Fruit fly (Drosophila melanogaster) Kc167 (cell line): ENCODE measurements around the gene Imp.

Experiments
- Myc ChIP-seq: fragments of >200 bp; optimal IDR thresholded peaks from 2 replicates; lab custom pipeline; 2017; ENCODE audit warnings: missing external identifiers
- Sin3A ChIP-seq: fragments of >200 bp; optimal IDR thresholded peaks from 2 replicates; lab custom pipeline; 2018; ENCODE audit warnings: missing external identifiers
- h ChIP-seq: fragments of >200 bp; optimal IDR thresholded peaks from 3 replicates; lab custom pipeline; 2018; ENCODE audit warnings: missing external identifiers
- insv ChIP-seq: fragments of >200 bp; optimal IDR thresholded peaks from 3 replicates; lab custom pipeline; 2018; ENCODE audit warnings: missing external identifiers
- psq ChIP-seq: fragments of >200 bp; optimal IDR thresholded peaks from 2 replicates; lab custom pipeline; 2017; ENCODE audit warnings: missing external identifiers
- ttk ChIP-seq: sonication (Bioruptor generic); optimal IDR thresholded peaks from 2 replicates; lab custom pipeline; 2017; ENCODE audit warnings: missing external identifiers

The Imp gene

DNA sequence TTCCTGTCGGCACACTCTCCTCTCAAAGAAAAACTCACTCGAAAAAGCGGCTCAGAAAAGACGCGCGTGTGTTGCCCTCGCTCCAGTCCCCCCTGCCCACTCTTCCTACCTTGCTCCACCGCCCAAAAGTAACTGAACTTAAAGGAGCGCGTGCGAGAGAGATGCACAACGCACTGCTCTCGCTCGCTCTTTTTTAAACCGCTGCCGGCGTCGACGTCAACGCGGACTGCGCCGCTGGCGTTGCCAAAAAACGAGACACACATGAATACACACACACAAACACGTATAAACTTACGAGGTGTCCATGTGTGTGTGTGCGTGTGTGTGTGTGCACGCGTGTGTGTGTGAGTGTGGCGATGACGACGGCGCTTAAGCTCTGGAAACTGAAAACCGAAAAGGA is 7.2 kb downstream of the Imp start:
- TF ChIP-seq Sin3A (lab: Kevin White, UChicago) (no peak), psq (lab: Kevin White, UChicago) (no peak), Myc (lab: Kevin White, UChicago) (no peak), h (lab: Kevin White, UChicago) (no peak), ttk (lab: Kevin White, UChicago) (no peak), insv (no peak)

- TF ChIP-seq psq (lab: Kevin White, UChicago) (peak; percentile 41), insv (no peak)
Measured at dm6 chrX:10815511-10816080, 8.5 kb downstream of the Imp start.

DNA sequence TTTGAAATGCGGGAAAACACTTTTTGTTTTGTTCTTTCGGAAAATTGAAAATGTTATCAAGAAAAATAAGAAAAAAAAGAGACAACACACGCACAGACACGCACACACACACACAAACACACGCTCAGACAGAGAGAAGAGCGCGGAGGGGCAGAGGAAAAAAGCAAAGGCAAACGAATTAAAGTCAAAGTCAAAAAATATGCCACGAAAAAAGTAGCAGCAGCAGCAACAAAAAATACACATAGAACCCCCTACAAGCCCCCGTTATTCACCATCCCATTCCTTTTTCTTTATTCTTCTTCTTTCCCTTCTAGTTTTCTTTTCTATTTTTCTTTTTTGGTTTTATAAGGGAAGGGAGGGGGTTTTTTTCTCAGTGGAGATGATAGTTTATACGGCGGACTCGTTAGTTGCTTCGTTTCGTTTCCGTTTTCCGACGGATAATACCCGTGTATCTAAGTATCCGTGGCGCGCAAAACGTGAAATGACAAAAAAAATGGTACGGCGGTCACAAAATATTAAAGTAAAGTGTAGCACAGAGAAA is 9.2 kb downstream of the Imp start:
- TF ChIP-seq h (lab: Kevin White, UChicago) (no peak), Sin3A (lab: Kevin White, UChicago) (no peak), Myc (lab: Kevin White, UChicago) (no peak), insv (no peak), psq (lab: Kevin White, UChicago) (no peak), ttk (lab: Kevin White, UChicago) (no peak)

DNA sequence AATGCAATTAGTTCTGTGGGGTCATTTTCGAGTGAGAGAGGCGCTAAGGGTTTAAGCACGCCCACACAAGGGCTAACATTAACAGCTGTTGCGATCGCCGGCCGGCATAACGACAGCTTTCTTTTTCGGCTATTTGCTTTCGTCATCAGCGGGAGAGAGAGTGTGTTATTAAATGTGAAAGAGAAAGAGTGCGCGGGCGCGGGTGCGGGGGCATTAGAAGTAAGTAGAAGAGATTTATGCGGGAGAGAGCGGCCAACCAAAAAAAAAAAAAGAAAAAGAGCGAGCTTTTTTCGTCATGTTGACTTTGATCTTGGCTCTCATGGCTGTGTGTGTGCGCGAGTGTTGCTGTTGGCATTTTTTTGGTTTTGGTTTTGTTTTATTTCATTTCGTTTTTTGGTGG is 10.0 kb downstream of the Imp start:
- TF ChIP-seq Myc (lab: Kevin White, UChicago) = no peak

DNA sequence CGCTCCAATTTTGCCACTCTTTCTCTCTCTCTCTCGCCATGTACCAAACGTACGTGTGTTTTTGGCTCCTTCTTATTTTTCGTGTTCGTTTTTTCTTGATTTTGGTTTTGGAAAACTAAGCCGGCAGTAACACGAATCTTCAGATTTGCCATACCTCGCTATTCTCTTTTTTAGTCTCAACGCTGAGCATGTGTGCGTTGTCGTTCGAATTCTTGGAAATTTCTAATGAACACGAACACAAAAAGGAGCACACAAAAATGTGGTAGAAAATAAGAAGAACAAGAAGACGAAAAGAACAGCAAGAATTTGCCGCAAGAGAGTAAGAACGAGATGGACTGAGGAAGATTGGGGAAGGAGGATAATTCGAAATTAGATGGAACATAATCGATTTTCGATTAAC is 15.4 kb downstream of the Imp start:
- no peak for TF ChIP-seq Myc (lab: Kevin White, UChicago)

DNA sequence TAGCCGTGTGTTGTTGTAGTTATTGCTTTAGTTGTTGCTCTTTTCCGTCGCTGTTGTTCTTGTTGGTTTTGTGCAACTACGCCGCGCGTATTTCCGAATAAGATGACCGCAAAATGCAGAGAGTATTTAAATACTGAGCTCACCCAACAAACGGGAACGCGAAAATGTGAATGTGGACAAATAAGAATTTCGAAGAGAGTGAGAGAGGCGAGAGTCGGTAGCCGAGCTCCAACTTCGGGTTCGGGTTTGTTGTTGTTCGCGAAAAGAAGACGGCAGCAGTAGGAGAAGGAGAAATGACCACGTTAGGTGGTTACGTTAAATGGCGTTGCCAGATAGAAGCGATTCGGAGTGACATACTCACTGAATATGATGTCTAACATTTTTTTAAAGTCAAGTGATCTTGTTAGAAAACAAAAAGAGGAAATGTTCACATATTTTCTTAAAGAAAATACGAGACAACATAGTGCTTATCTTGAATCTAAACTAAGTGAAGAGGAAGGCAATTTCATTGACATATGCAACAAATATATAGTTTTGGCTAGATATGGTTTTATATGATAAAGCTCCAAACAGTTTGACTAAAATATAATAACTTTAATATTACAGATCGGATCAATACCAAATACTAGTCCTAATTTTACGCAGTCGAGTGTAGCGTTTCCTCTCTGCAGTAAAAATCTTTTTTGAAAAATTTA is 17.2 kb downstream of the Imp start:
- TF ChIP-seq Sin3A (lab: Kevin White, UChicago) = no peak
- no peak for TF ChIP-seq ttk (lab: Kevin White, UChicago)
- TF ChIP-seq h (lab: Kevin White, UChicago) = no peak
- no peak for TF ChIP-seq Myc (lab: Kevin White, UChicago)
- no peak for TF ChIP-seq psq (lab: Kevin White, UChicago)
- TF ChIP-seq insv = no peak

- no peak for TF ChIP-seq ttk (lab: Kevin White, UChicago)
- TF ChIP-seq insv = no peak
- TF ChIP-seq Myc (lab: Kevin White, UChicago) = no peak
- TF ChIP-seq h (lab: Kevin White, UChicago) = no peak
- TF ChIP-seq psq (lab: Kevin White, UChicago) = no peak
- TF ChIP-seq Sin3A (lab: Kevin White, UChicago) = no peak
Measured at dm6 chrX:10805651-10806191, 18.4 kb downstream of the Imp start.

- TF ChIP-seq psq (lab: Kevin White, UChicago) (no peak), Sin3A (lab: Kevin White, UChicago) (no peak), Myc (lab: Kevin White, UChicago) (no peak), h (lab: Kevin White, UChicago) (no peak), insv (no peak), ttk (lab: Kevin White, UChicago) (no peak)
Measured at dm6 chrX:10804042-10804441, 20.0 kb downstream of the Imp start.

DNA sequence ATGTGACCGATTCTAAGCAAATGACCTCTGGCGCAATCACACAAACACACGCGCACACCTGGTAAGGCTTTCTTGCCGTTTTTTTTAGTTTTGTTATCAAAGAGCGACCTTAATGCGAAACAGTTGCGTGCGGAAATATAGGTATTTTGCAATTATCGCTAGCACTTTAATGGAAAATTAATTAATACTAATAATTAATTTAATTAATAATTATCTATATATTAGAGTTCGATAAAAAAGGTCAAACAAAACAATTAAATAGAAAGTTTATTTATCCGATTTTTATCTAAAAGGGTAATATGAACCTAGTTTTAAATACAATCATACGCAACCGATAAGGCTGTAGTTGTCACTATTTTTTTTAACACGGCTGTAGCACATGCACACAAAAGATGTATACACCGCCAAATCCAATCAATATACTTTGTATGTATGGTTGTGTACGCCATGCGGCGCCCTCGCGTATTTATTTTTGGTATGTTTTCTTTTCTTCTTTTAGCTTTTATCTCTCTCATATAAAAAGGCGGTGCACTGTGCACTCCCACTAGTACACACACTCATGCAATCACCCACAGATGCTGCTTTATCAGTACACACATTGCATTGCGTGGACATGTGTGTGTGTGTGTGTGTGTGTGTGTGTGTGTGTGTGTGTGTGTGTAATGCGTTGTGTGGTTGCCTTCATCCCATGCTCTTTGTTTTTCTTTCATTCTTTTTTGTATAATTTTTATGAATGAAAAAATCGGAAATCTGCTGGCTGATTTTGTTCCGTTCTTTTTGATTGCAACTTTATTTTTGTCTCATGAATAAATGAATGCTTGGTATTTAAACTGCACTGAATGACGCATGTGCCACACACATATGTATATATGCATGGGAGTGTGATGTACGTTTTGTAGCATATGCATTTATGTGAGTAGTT is 21.4 kb downstream of the Imp start:
- TF ChIP-seq Sin3A (lab: Kevin White, UChicago) = no peak
- no peak for TF ChIP-seq ttk (lab: Kevin White, UChicago)
- no peak for TF ChIP-seq psq (lab: Kevin White, UChicago)
- TF ChIP-seq insv = no peak
- TF ChIP-seq h (lab: Kevin White, UChicago) = no peak
- TF ChIP-seq Myc (lab: Kevin White, UChicago) = no peak

dm6 chrX:10801827-10802456 is 22.1 kb downstream of the Imp start:
- no peak for TF ChIP-seq psq (lab: Kevin White, UChicago)
- TF ChIP-seq Myc (lab: Kevin White, UChicago) = no peak
- no peak for TF ChIP-seq Sin3A (lab: Kevin White, UChicago)
- TF ChIP-seq ttk (lab: Kevin White, UChicago) = no peak
- no peak for TF ChIP-seq h (lab: Kevin White, UChicago)
- TF ChIP-seq insv = no peak

dm6 chrX:10801033-10801432 is 23.0 kb downstream of the Imp start:
- no peak for TF ChIP-seq insv
- no peak for TF ChIP-seq psq (lab: Kevin White, UChicago)
- TF ChIP-seq Myc (lab: Kevin White, UChicago) = no peak
- no peak for TF ChIP-seq h (lab: Kevin White, UChicago)
- TF ChIP-seq ttk (lab: Kevin White, UChicago) = no peak
- no peak for TF ChIP-seq Sin3A (lab: Kevin White, UChicago)
